Fruit fly (Drosophila melanogaster): Measurements from ENCODE around the gene ND-B8.

Gene ND-B8

DNA sequence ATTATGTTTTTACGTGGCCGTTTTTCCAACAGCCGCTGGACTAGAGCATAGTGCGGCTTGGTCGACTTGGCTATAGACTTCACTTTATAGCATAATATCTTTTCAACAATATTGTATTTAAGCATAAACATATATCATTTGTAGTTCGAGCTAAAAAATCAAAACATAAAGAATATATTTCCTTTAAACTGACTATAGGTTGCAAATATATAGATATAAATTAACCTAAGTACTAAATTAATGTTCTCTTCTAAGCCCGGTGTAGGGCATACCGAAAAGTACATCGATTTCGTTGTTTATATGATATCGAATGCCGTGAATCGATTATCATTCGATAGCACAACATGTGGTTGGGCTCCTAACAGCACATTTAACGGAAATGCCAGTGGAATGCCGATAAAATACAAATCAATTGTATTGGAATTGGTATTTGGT, 5.8 kb upstream of the ND-B8 start, which contains the start of gene MFS18 (continued):
- TF ChIP-seq fd59A (GFP tag; optimal IDR thresholded peaks at IDR 0.05) (peak; percentile 84), CG8632 (GFP tag; optimal IDR thresholded peaks at IDR 0.05) (peak; percentile 98), Eip75B (GFP tag; optimal IDR thresholded peaks at IDR 0.05) (peak; percentile 92), topi (GFP tag; optimal IDR thresholded peaks at IDR 0.05) (peak; percentile 95), Sox15 (GFP tag; optimal IDR thresholded peaks at IDR 0.05) (peak; percentile 93), dac (GFP tag; optimal IDR thresholded peaks at IDR 0.05) (peak; percentile 81), CG8119 (GFP tag; IDR thresholded peaks at IDR 0.05) (peak; percentile 99), Sox14 (GFP tag; optimal IDR thresholded peaks at IDR 0.05) (peak; percentile 92), Eip78C (GFP tag) (peak; percentile 99), CG4318 (GFP tag; optimal IDR thresholded peaks at IDR 0.05) (no peak), lz (GFP tag; optimal IDR thresholded peaks at IDR 0.05) (peak; percentile 94), CG11762 (GFP tag; optimal IDR thresholded peaks at IDR 0.05; ENCODE audit: insufficient read depth) (peak; percentile 99), Gug (GFP tag; IDR thresholded peaks at IDR 0.05) (peak; percentile 99), Hr39 (GFP tag; optimal IDR thresholded peaks at IDR 0.05) (peak; percentile 88), cyc (GFP tag; optimal IDR thresholded peaks at IDR 0.05) (peak; percentile 93), CG11902 (GFP tag; optimal IDR thresholded peaks at IDR 0.05) (peak; percentile 95), spab (GFP tag; optimal IDR thresholded peaks at IDR 0.05) (peak; percentile 98), Met (GFP tag; optimal IDR thresholded peaks at IDR 0.05) (peak; percentile 95)

DNA sequence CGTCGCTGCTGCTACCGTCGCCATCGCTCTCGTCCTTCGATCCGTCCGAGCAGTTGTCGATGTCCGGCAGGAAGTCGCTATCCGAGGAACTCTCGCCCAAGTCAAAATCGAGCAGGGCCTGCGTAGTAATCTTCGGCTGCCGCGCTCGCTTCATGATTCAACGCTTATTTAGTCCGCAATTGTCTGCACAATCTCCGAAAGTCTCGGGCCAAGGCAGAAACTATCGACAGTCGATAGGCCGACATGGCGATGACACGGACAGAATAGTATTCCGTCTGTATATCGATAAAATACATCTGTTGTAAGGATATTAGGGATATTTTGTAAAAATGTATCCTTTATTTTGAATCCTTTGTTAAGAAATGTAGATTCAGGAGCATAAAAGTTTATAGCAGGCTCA, 1.6 kb upstream of the ND-B8 start, which contains the start of gene CG15439:
TSS of gene CG15439 (minus strand) at position 241 of the 400 bp plus-strand sequence.
- no peak for TF ChIP-seq ss (GFP tag; optimal IDR thresholded peaks at IDR 0.05)
- TF ChIP-seq salr (GFP tag; optimal IDR thresholded peaks at IDR 0.05) = no peak
- TF ChIP-seq CG10631 (GFP tag; optimal IDR thresholded peaks at IDR 0.05) = no peak
- no peak for TF ChIP-seq esn (GFP tag; optimal IDR thresholded peaks at IDR 0.05)
- TF ChIP-seq Lpt (GFP tag; optimal IDR thresholded peaks at IDR 0.05) = no peak
- peak; percentile 21 for TF ChIP-seq CG1621 (tag; optimal IDR thresholded peaks at IDR 0.05)

DNA sequence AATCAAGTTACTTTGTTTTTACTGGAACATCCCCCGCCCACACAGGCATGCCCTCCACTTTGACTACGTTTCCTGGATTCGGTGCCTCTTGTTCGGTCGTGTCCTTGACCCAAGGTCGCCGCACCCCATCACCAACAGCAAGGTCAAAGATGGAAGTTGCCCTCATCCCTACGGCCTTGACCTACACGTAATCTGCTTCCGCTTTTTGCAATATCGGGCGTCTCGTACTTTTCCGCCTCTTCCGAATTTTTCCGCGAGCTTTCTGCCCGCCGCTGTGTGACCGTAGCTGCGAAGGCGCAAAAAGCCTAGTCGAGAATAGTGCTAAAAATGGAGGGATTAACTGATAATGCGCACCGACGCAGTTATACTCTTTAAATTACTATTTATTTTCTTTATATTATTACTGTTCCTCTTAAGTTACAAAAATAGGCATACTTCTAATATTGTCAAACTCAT, 2.1 kb downstream of the ND-B8 start, which contains the start of gene Gs1l:
TSS of gene Gs1l (minus strand) at position 269 of the 456 bp plus-strand sequence.
- 0 out of 2 replicates have a peak, but pooled peaks have one; percentile 10 for TF ChIP-seq CG15336 (GFP tag; IDR thresholded peaks at IDR 0.05)
- TF ChIP-seq OdsH (GFP tag; optimal IDR thresholded peaks at IDR 0.05) = peak; percentile 2
- TF ChIP-seq dsx (GFP tag; optimal IDR thresholded peaks at IDR 0.05; ENCODE audit: poor library complexity, severe bottlenecking) = peak; percentile 80
- no peak for TF ChIP-seq CG4318 (GFP tag; optimal IDR thresholded peaks at IDR 0.05)
- peak; percentile 6 for TF ChIP-seq CG3032 (tag; optimal IDR thresholded peaks at IDR 0.05)
- no peak for TF ChIP-seq Ets96B (tag; optimal IDR thresholded peaks at IDR 0.05)
- no peak for TF ChIP-seq CG8119 (GFP tag; IDR thresholded peaks at IDR 0.05)
- no peak for TF ChIP-seq dac (GFP tag; optimal IDR thresholded peaks at IDR 0.05)
- peak; percentile 12 for TF ChIP-seq Eip75B (GFP tag; optimal IDR thresholded peaks at IDR 0.05)
- TF ChIP-seq Lpt (GFP tag; optimal IDR thresholded peaks at IDR 0.05) = no peak
- peak; percentile 28 for TF ChIP-seq esn (GFP tag; optimal IDR thresholded peaks at IDR 0.05)
- no peak for TF ChIP-seq Hr38 (GFP tag; optimal IDR thresholded peaks at IDR 0.05)
- no peak for TF ChIP-seq CG16779 (tag; optimal IDR thresholded peaks at IDR 0.05)
- TF ChIP-seq salr (GFP tag; optimal IDR thresholded peaks at IDR 0.05) = no peak
- TF ChIP-seq Smox (GFP tag; optimal IDR thresholded peaks at IDR 0.05) = no peak
- no peak for TF ChIP-seq Sox15 (GFP tag; optimal IDR thresholded peaks at IDR 0.05)
- TF ChIP-seq Met (GFP tag; optimal IDR thresholded peaks at IDR 0.05) = peak; percentile 1
- TF ChIP-seq vri (GFP tag; optimal IDR thresholded peaks at IDR 0.05) = peak; percentile 44
- no peak for TF ChIP-seq CG6808 (GFP tag; optimal IDR thresholded peaks at IDR 0.05)
- TF ChIP-seq pdm3 (GFP tag; optimal IDR thresholded peaks at IDR 0.05) = no peak
- no peak for TF ChIP-seq achi (GFP tag; optimal IDR thresholded peaks at IDR 0.05)
- TF ChIP-seq Eip78C (GFP tag) = peak; percentile 71
- no peak for TF ChIP-seq CG11902 (GFP tag; optimal IDR thresholded peaks at IDR 0.05)
- TF ChIP-seq svp (GFP tag) = peak; percentile 89
- TF ChIP-seq Sox102F (GFP tag; optimal IDR thresholded peaks at IDR 0.05) = no peak
- 0 out of 3 replicates have a peak, but pooled peaks have one; percentile 26 for TF ChIP-seq CG6163 (GFP tag; IDR thresholded peaks at IDR 0.05)
- no peak for TF ChIP-seq CG6276 (GFP tag; optimal IDR thresholded peaks at IDR 0.05)
- no peak for TF ChIP-seq CG11762 (GFP tag; optimal IDR thresholded peaks at IDR 0.05; ENCODE audit: insufficient read depth)
- peak; percentile 24 for TF ChIP-seq topi (GFP tag; optimal IDR thresholded peaks at IDR 0.05)
- no peak for TF ChIP-seq Ets21C (GFP tag; optimal IDR thresholded peaks at IDR 0.05)
- no peak for TF ChIP-seq spab (GFP tag; optimal IDR thresholded peaks at IDR 0.05)
- TF ChIP-seq CG1621 (tag; optimal IDR thresholded peaks at IDR 0.05) = peak; percentile 35
- peak; percentile 53; the same call in 1 of the 3 replicates for TF ChIP-seq eg (GFP tag; IDR thresholded peaks at IDR 0.05)
- TF ChIP-seq fkh (GFP tag; optimal IDR thresholded peaks at IDR 0.05) = no peak
- no peak for TF ChIP-seq cyc (GFP tag; optimal IDR thresholded peaks at IDR 0.05)
- no peak for TF ChIP-seq Eip93F (GFP tag; optimal IDR thresholded peaks at IDR 0.05)
- TF ChIP-seq CG6854 (GFP tag; optimal IDR thresholded peaks at IDR 0.05) = peak; percentile 0
- no peak for TF ChIP-seq CG10631 (GFP tag; optimal IDR thresholded peaks at IDR 0.05)
